Fruit fly (Drosophila melanogaster) whole organism, prepupa: ENCODE results near the gene Hers.

Source experiments
- CG15336 ChIP-seq: fragments of 200-800 bp; sonication (Bioruptor generic); IDR thresholded peaks from 2 replicates; pipeline ENCODE4 v1.3.6; 2022; ENCODE audit warnings: missing biosample characterization, missing genetic modification characterization
- CG6808 ChIP-seq: fragments of 200-800 bp; sonication (Bioruptor generic); optimal IDR thresholded peaks from 3 replicates; lab custom pipeline; 2017; ENCODE audit warnings: missing biosample characterization, missing genetic modification characterization, mild to moderate bottlenecking, moderate library complexity, missing genetic modification reagents
- achi ChIP-seq: fragments of 200-800 bp; sonication (Bioruptor generic); optimal IDR thresholded peaks from 3 replicates; lab custom pipeline; 2016; ENCODE audit warnings: missing biosample characterization, missing genetic modification characterization
- topi ChIP-seq: fragments of 200-800 bp; sonication (Bioruptor generic); optimal IDR thresholded peaks from 3 replicates; lab custom pipeline; 2016; ENCODE audit warnings: missing biosample characterization, missing genetic modification characterization

DNA sequence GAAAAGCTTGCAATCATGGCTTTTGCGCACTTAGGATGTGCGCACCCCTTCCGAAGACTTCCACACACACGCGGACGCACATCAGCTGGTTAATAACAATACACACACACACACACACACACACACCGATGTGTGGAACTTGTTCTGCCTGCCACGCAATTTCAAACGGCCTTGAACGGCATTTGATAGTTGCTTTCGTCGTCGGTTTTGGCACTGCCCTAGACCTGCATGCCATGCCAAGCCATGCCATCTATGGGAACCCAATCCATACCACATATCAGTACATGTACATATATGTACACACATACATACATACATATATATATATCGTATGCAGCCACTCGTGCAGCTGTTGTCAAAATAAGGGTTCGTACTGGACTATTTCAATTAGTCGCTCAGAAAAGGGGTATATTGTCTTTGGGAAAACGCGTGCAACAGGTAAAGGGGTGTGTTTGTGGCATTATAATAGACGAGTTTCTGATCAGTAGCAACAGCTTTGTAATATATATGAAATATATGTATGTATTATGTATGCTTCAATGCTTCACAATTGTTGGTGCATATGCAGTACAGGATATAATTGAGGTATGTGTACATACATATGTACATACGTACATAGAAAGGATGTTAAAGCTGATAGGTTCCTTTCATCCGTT, 24.2 kb downstream of the Hers start, which contains the start of gene amn:
- TF ChIP-seq achi (GFP tag; lab: Kevin White, UChicago): no peak
- no peak for TF ChIP-seq CG15336 (GFP tag; lab: Robert Waterston, UW)
- no peak for TF ChIP-seq topi (GFP tag; lab: Kevin White, UChicago)
- TF ChIP-seq CG6808 (GFP tag; lab: Kevin White, UChicago): no peak
